Worm (Caenorhabditis elegans) whole organism, L2 larva: ENCODE measurements around the gene gly-6.

Experiments
- C34F6.9 ChIP-seq: fragments of 150-350 bp; optimal IDR thresholded peaks from 2 replicates; lab custom pipeline; 2014; ENCODE audit warnings: missing biosample characterization, missing genetic modification characterization
- F13H6.1 ChIP-seq: sonication (generic microtip); optimal IDR thresholded peaks from 2 replicates; lab custom pipeline; 2016; ENCODE audit warnings: missing genetic modification characterization, missing compliant biosample characterization
- R02D3.7 ChIP-seq: fragments of 150-350 bp; optimal IDR thresholded peaks from 2 replicates; lab custom pipeline; 2014; ENCODE audit warnings: missing biosample characterization, missing genetic modification characterization
- Y55F3AM.14 ChIP-seq: fragments of 200-800 bp; sonication (Bioruptor generic); optimal IDR thresholded peaks from 2 replicates; lab custom pipeline; 2018; ENCODE audit warnings: mild to moderate bottlenecking, missing genetic modification characterization, missing compliant biosample characterization
- alr-1 ChIP-seq: fragments of 150-350 bp; optimal IDR thresholded peaks from 2 replicates; lab custom pipeline; 2014; ENCODE audit warnings: missing biosample characterization, missing genetic modification characterization
- aly-2 ChIP-seq: fragments of 150-350 bp; optimal IDR thresholded peaks from 2 replicates; lab custom pipeline; 2014; ENCODE audit warnings: missing biosample characterization, missing genetic modification characterization
- ama-1 ChIP-seq: fragments of 150-350 bp; optimal IDR thresholded peaks from 2 replicates; lab custom pipeline; 2018; ENCODE audit warnings: inconsistent platforms
- blmp-1 ChIP-seq: sonication (generic microtip); optimal IDR thresholded peaks from 2 replicates; lab custom pipeline; 2017; ENCODE audit warnings: missing genetic modification characterization, mild to moderate bottlenecking, missing compliant biosample characterization, antibody characterized with exemption, moderate library complexity; ENCODE audit not compliant: insufficient read depth
- ceh-16 ChIP-seq: fragments of 150-350 bp; optimal IDR thresholded peaks from 2 replicates; lab custom pipeline; 2014; ENCODE audit warnings: missing biosample characterization, missing genetic modification characterization
- ceh-82 ChIP-seq: fragments of 150-350 bp; optimal IDR thresholded peaks from 2 replicates; lab custom pipeline; 2014; ENCODE audit warnings: missing biosample characterization, missing genetic modification characterization
- crh-2 ChIP-seq: sonication (generic microtip); optimal IDR thresholded peaks from 2 replicates; lab custom pipeline; 2017; ENCODE audit warnings: missing biosample characterization, missing genetic modification characterization
- dmd-4 ChIP-seq: sonication (generic microtip); optimal IDR thresholded peaks from 2 replicates; lab custom pipeline; 2017; ENCODE audit warnings: missing biosample characterization, missing genetic modification characterization
- egl-27 ChIP-seq: sonication (generic microtip); optimal IDR thresholded peaks from 3 replicates; lab custom pipeline; 2017; ENCODE audit warnings: missing biosample characterization, missing genetic modification reagents, missing genetic modification characterization
- fos-1 ChIP-seq: fragments of 150-350 bp; optimal IDR thresholded peaks from 2 replicates; lab custom pipeline; 2014; ENCODE audit warnings: missing biosample characterization, missing genetic modification characterization
- lin-13 ChIP-seq: fragments of 150-350 bp; optimal IDR thresholded peaks from 2 replicates; lab custom pipeline; 2014; ENCODE audit warnings: missing biosample characterization, missing genetic modification reagents, missing genetic modification characterization
- lsy-2 ChIP-seq, 2 experiments: fragments of 150-350 bp in 1 of 2; sonication (generic microtip) in 1 of 2; optimal IDR thresholded peaks; 2 replicates each; lab custom pipeline; 2014 to 2017; ENCODE audit warnings: missing biosample characterization in 2 of 2, missing genetic modification characterization in 2 of 2
- mdl-1 ChIP-seq, 2 experiments: fragments of 150-350 bp in 1 of 2; sonication (generic microtip) in 1 of 2; optimal IDR thresholded peaks; 2 replicates each; lab custom pipeline; 2017; ENCODE audit warnings: missing biosample characterization in 2 of 2, missing genetic modification characterization in 2 of 2
- nhr-11 ChIP-seq: fragments of 150-350 bp; optimal IDR thresholded peaks from 2 replicates; lab custom pipeline; 2014; ENCODE audit warnings: missing biosample characterization, missing genetic modification characterization
- nhr-129 ChIP-seq: fragments of 150-350 bp; optimal IDR thresholded peaks from 2 replicates; lab custom pipeline; 2014; ENCODE audit warnings: missing biosample characterization, missing genetic modification characterization
- nhr-21 ChIP-seq: fragments of 150-350 bp; optimal IDR thresholded peaks from 2 replicates; lab custom pipeline; 2014; ENCODE audit warnings: missing biosample characterization, missing genetic modification characterization
- nhr-6 ChIP-seq: fragments of 150-350 bp; optimal IDR thresholded peaks from 2 replicates; lab custom pipeline; 2014; ENCODE audit warnings: missing biosample characterization, missing genetic modification characterization
- peb-1 ChIP-seq: fragments of 150-350 bp; optimal IDR thresholded peaks from 2 replicates; lab custom pipeline; 2014; ENCODE audit warnings: missing biosample characterization, missing genetic modification characterization
- sem-4 ChIP-seq: fragments of 150-350 bp; optimal IDR thresholded peaks from 2 replicates; lab custom pipeline; 2014; ENCODE audit warnings: missing biosample characterization, missing genetic modification reagents, missing genetic modification characterization
- sma-3 ChIP-seq: sonication (generic microtip); optimal IDR thresholded peaks from 2 replicates; lab custom pipeline; 2016; ENCODE audit warnings: missing genetic modification reagents, missing genetic modification characterization, missing compliant biosample characterization
- sma-9 ChIP-seq, 2 experiments: fragments of 150-350 bp in 1 of 2; sonication (generic microtip) in 1 of 2; optimal IDR thresholded peaks; 2 replicates each; lab custom pipeline; 2014 to 2016; ENCODE audit warnings: missing genetic modification characterization in 2 of 2, mild to moderate bottlenecking in 1 of 2, missing biosample characterization in 1 of 2, missing compliant biosample characterization in 1 of 2, missing genetic modification reagents in 1 of 2, moderate library complexity in 1 of 2
- snpc-4 ChIP-seq: fragments of 150-350 bp; optimal IDR thresholded peaks from 2 replicates; lab custom pipeline; 2014; ENCODE audit warnings: missing biosample characterization, missing genetic modification characterization
- unc-55 ChIP-seq: fragments of 150-350 bp; sonication (generic microtip); optimal IDR thresholded peaks from 3 replicates; lab custom pipeline; 2014; ENCODE audit warnings: missing biosample characterization, missing genetic modification reagents, missing genetic modification characterization
- ztf-4 ChIP-seq: fragments of 150-350 bp; optimal IDR thresholded peaks from 2 replicates; lab custom pipeline; 2014; ENCODE audit warnings: missing biosample characterization, missing genetic modification characterization

gly-6 gene

DNA sequence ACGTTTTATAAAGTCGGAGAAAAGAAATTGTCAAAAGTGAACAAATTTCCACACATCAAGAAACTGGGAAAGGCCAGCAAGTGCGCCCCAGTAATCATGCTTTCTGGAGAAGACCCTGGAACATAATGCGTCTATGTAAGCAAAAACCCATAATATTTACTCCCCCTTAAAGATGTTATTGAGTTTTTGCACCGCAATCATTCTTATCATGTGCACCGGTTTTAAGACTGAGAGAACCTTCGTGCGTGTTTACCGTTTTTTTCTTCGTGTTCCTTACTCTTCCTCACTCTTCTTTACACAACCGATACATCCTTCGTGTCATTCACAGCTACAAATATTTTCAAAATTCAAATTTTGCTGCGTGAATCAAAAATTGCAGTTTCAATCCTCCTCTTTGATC is 41.9 kb upstream of the gly-6 start:
- TF ChIP-seq blmp-1 (no peak), nhr-21 (tag; lab: Kevin White, UChicago) (no peak), snpc-4 (tag; lab: Kevin White, UChicago) (no peak), sem-4 (tag; lab: Kevin White, UChicago) (no peak), Y55F3AM.14 (GFP tag; lab: Kevin White, UChicago) (no peak), dmd-4 (tag; lab: Kevin White, UChicago) (no peak), alr-1 (tag; lab: Kevin White, UChicago) (no peak), peb-1 (tag; lab: Kevin White, UChicago) (no peak)

DNA sequence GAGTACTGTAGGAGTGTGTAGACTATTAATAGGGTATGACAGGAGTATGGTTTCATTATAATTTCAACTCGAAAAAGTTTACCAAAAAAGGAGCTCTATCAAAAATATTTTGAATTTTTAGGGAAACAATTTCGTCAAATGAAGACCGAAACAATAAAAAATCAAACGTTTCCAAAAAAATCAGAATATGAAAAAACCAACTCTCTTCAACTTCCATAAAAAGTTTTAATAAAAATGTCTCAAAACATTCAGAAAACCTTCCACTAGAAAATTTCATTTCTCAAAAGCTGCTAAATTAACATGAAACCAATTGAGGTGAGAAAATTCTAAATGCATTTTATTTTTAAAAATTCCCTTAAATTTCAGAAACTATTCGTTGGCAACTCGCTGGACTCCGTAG is 39.6 kb upstream of the gly-6 start, which contains the start of gene ckb-3:
Gene ckb-3 (plus strand): TSS at position 301 of the 400 bp plus-strand sequence.
- TF ChIP-seq ama-1 (lab: Kevin White, UChicago) (no peak), ceh-16 (tag; lab: Kevin White, UChicago) (no peak), sma-9 (GFP tag; optimal IDR thresholded peaks at IDR 0.05; lab: Kevin White, UChicago) (no peak), sma-9 (tag; optimal IDR thresholded peaks at IDR 0.05; lab: Kevin White, UChicago) (no peak), nhr-11 (tag; lab: Kevin White, UChicago) (no peak), nhr-21 (tag; lab: Kevin White, UChicago) (no peak), Y55F3AM.14 (GFP tag; lab: Kevin White, UChicago) (no peak), alr-1 (tag; lab: Kevin White, UChicago) (no peak)
- TF ChIP-seq, all 48 proteins: peak for 0

DNA sequence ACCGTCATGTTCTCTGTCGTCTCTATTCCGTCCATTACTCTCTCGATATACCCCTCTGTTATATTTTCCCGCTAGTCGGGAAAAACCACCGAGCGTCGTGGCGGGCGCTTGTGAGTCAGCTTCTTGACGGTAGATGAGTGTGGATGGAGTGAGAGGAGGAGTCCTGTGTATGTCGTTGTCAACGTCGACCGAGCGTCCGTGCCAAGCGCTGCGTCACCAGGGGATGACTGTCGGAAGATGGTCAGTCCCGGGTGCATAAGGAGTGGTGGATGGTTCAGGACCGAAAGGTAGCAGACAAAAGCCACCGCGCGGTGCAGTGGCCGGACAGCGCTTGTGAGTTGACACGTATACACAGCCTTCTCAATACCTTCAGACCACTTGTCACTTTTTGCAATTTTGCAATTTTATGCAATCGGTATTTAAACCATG is 38.4 kb upstream of the gly-6 start:
- TF ChIP-seq F13H6.1 (tag; lab: Kevin White, UChicago) (peak; percentile 30), C34F6.9 (tag; lab: Kevin White, UChicago) (peak; percentile 15), nhr-129 (tag; lab: Kevin White, UChicago) (peak; percentile 63), sma-3 (peak; percentile 45), crh-2 (tag; lab: Kevin White, UChicago) (peak; percentile 43), unc-55 (GFP tag; lab: Kevin White, UChicago) (peak; percentile 14), nhr-21 (tag; lab: Kevin White, UChicago) (peak; percentile 39), fos-1 (tag; lab: Kevin White, UChicago) (peak; percentile 64)
- TF ChIP-seq, all 48 proteins: peak for 8; not testable (repeated sequence) for 40

DNA sequence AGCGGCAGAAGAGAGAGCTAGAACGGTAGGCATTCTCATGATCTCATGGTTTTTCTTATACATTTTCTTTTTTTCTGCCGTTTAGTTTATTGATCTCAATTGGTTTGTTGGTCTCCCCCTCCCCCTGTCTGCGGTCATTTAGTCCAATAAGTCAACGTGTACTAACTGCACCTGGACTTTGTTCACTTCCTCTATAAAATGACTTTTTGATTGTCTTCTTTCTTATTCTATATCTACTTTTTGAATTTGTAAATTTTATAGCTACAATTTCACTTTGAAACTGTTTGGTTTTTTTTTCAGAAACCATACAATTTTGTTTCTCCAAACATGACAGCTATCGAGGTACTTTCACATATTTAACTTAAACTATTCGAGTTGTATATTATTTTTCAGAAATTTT is 36.6 kb upstream of the gly-6 start, which contains the start of gene ckb-2:
Gene ckb-2 (plus strand): TSS at position 301 of the 400 bp plus-strand sequence.
- TF ChIP-seq ceh-82 (tag; lab: Kevin White, UChicago) (no peak), R02D3.7 (no peak), aly-2 (tag; lab: Kevin White, UChicago) (no peak), snpc-4 (tag; lab: Kevin White, UChicago) (no peak), lsy-2 (tag; optimal IDR thresholded peaks at IDR 0.05; lab: Kevin White, UChicago) (no peak), unc-55 (GFP tag; lab: Kevin White, UChicago) (no peak), ztf-4 (no peak), sma-9 (GFP tag; optimal IDR thresholded peaks at IDR 0.05; lab: Kevin White, UChicago) (no peak), sma-9 (tag; optimal IDR thresholded peaks at IDR 0.05; lab: Kevin White, UChicago) (no peak), ama-1 (lab: Kevin White, UChicago) (no peak), fos-1 (tag; lab: Kevin White, UChicago) (no peak)
- TF ChIP-seq, all 48 proteins: peak for 0

DNA sequence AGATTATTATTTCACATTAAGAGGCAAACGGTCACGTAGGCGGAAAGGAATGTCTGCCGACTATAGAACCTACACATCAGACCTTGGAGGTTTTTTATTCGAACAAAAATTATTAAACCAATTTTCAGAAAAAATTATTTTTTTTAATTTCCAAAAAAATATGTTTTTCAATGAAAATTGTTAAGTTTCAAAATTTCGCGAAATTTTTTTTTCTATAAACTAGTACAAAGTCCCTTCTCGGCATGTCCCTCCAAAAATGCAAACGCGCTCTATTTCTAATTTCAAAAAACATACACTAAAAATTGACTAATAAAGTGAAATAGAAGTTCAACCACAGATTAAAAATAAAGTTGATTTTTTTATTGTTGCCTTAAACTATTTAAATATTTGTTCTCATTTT is 33.9 kb upstream of the gly-6 start, which contains the start of gene ckb-1:
Gene ckb-1 (plus strand): TSS at position 301 of the 400 bp plus-strand sequence.
- TF ChIP-seq unc-55 (GFP tag; lab: Kevin White, UChicago) (peak; percentile 42), nhr-6 (tag; lab: Kevin White, UChicago) (no peak), lin-13 (GFP tag; lab: Kevin White, UChicago) (no peak), fos-1 (tag; lab: Kevin White, UChicago) (peak; percentile 29), egl-27 (tag; lab: Kevin White, UChicago) (no peak), C34F6.9 (tag; lab: Kevin White, UChicago) (peak; percentile 24), lsy-2 (tag; optimal IDR thresholded peaks at IDR 0.05; lab: Kevin White, UChicago) (peak in 1 of 2 experiments; percentile 10), peb-1 (tag; lab: Kevin White, UChicago) (no peak), snpc-4 (tag; lab: Kevin White, UChicago) (no peak)

DNA sequence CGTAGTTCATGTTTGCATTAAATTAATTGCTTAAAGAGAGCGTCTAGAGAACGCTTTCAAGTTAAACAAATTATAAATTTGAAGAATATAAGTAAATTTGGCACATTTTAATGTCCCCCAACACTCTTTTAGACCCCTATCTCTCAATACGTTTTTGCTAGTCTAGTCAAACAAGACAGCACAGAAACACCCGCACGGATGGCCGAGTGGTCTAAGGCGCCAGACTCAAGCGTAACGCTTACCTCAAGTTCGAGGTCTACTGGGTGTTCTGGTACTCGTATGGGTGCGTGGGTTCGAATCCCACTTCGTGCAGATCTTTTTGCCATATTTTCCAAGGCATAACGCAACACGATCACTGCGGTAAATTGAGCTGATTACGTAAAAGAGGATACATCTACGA is 31.3 kb upstream of the gly-6 start:
- TF ChIP-seq ama-1 (lab: Kevin White, UChicago) (no peak), sma-9 (GFP tag; optimal IDR thresholded peaks at IDR 0.05; lab: Kevin White, UChicago) (no peak), sma-9 (tag; optimal IDR thresholded peaks at IDR 0.05; lab: Kevin White, UChicago) (no peak), F13H6.1 (tag; lab: Kevin White, UChicago) (peak; percentile 17), sma-3 (peak; percentile 31), fos-1 (tag; lab: Kevin White, UChicago) (peak; percentile 28), mdl-1 (tag; optimal IDR thresholded peaks at IDR 0.05; lab: Kevin White, UChicago) (no peak)
